Fruit fly (Drosophila melanogaster) whole organism, embryonic: Measurements from ENCODE around the gene CG34008.

ENCODE experiments used
- BEAF-32 ChIP-seq: fragments of 200-800 bp; sonication (Bioruptor generic); optimal IDR thresholded peaks from 3 replicates; lab custom pipeline; 2017; ENCODE audit warnings: missing biosample characterization, missing genetic modification characterization, mild to moderate bottlenecking, moderate library complexity, missing genetic modification reagents
- BtbVII ChIP-seq: fragments of 200-800 bp; sonication (Bioruptor generic); optimal IDR thresholded peaks from 3 replicates; lab custom pipeline; 2017; ENCODE audit warnings: missing biosample characterization, mild to moderate bottlenecking, missing genetic modification characterization
- Bteb2 ChIP-seq: fragments of 200-800 bp; sonication (Bioruptor generic); optimal IDR thresholded peaks from 2 replicates; lab custom pipeline; 2016; ENCODE audit warnings: missing biosample characterization, missing genetic modification characterization
- CG1024 ChIP-seq: fragments of 200-800 bp; sonication (Bioruptor generic); IDR thresholded peaks from 2 replicates; pipeline ENCODE4 v1.3.6; 2022; ENCODE audit warnings: missing biosample characterization, missing genetic modification characterization
- CG13123 ChIP-seq: fragments of 200-800 bp; sonication (Bioruptor generic); optimal IDR thresholded peaks from 2 replicates; lab custom pipeline; 2016; ENCODE audit warnings: missing biosample characterization, missing genetic modification characterization
- CG13775 ChIP-seq: fragments of 200-800 bp; sonication (Bioruptor generic); optimal IDR thresholded peaks from 3 replicates; lab custom pipeline; 2017; ENCODE audit warnings: missing biosample characterization, mild to moderate bottlenecking, missing genetic modification characterization
- CG1529 ChIP-seq: fragments of 200-800 bp; sonication (Bioruptor generic); optimal IDR thresholded peaks from 3 replicates; lab custom pipeline; 2018; ENCODE audit warnings: missing biosample characterization, missing genetic modification characterization
- CG15601 ChIP-seq: fragments of 200-800 bp; sonication (Bioruptor generic); optimal IDR thresholded peaks from 3 replicates; lab custom pipeline; 2019; ENCODE audit warnings: missing biosample characterization, mild to moderate bottlenecking, missing genetic modification characterization, moderate library complexity
- CG17186 ChIP-seq: fragments of 200-800 bp; sonication (Bioruptor generic); optimal IDR thresholded peaks from 3 replicates; lab custom pipeline; 2017; ENCODE audit warnings: missing biosample characterization, missing genetic modification reagents, missing genetic modification characterization
- CG17328 ChIP-seq: fragments of 200-800 bp; sonication (Bioruptor generic); IDR thresholded peaks from 2 replicates; pipeline ENCODE4 v1.3.6; 2022; ENCODE audit warnings: missing biosample characterization, missing genetic modification characterization
- CG17361 ChIP-seq: fragments of 200-800 bp; sonication (Bioruptor generic); IDR thresholded peaks from 3 replicates; pipeline ENCODE4 v1.3.6; 2022; ENCODE audit warnings: missing biosample characterization, missing genetic modification characterization
- CG17385 ChIP-seq: fragments of 200-800 bp; sonication (Bioruptor generic); optimal IDR thresholded peaks from 3 replicates; lab custom pipeline; 2018; ENCODE audit warnings: missing biosample characterization, mild to moderate bottlenecking, missing genetic modification characterization
- CG17912 ChIP-seq: fragments of 200-800 bp; sonication (Bioruptor generic); optimal IDR thresholded peaks from 2 replicates; lab custom pipeline; 2018; ENCODE audit warnings: missing biosample characterization, mild to moderate bottlenecking, missing genetic modification characterization
- CG30020 ChIP-seq: fragments of 200-800 bp; optimal IDR thresholded peaks from 2 replicates; lab custom pipeline; 2019; ENCODE audit warnings: missing biosample characterization, mild to moderate bottlenecking, missing genetic modification characterization, moderate library complexity
- CG34224 ChIP-seq: fragments of 200-800 bp; sonication (Bioruptor generic); IDR thresholded peaks from 3 replicates; pipeline ENCODE4 v1.3.6; 2022; ENCODE audit warnings: missing biosample characterization, missing genetic modification characterization; ENCODE audit not compliant: partially characterized antibody
- CG4282 ChIP-seq: fragments of 200-800 bp; sonication (Bioruptor generic); optimal IDR thresholded peaks from 2 replicates; lab custom pipeline; 2016; ENCODE audit warnings: missing biosample characterization, missing genetic modification characterization
- CG4404 ChIP-seq: fragments of 200-800 bp; sonication (Bioruptor generic); IDR thresholded peaks from 2 replicates; pipeline ENCODE4 v1.3.6; 2022; ENCODE audit warnings: missing biosample characterization, missing genetic modification characterization
- CG4730 ChIP-seq: fragments of 200-800 bp; sonication (Bioruptor generic); IDR thresholded peaks from 2 replicates; pipeline ENCODE4 v1.3.6; 2022; ENCODE audit warnings: missing biosample characterization, missing genetic modification characterization
- CG6272 ChIP-seq: fragments of 200-800 bp; sonication (Bioruptor generic); IDR thresholded peaks from 2 replicates; pipeline ENCODE4 v1.3.6; 2022; ENCODE audit warnings: missing biosample characterization, missing genetic modification characterization
- CG8944 ChIP-seq: fragments of 200-800 bp; sonication (Bioruptor generic); optimal IDR thresholded peaks from 3 replicates; lab custom pipeline; 2016; ENCODE audit warnings: missing biosample characterization, missing genetic modification characterization
- CG9797 ChIP-seq: fragments of 200-800 bp; sonication (Bioruptor generic); optimal IDR thresholded peaks from 3 replicates; lab custom pipeline; 2018; ENCODE audit warnings: missing biosample characterization, mild to moderate bottlenecking, missing genetic modification characterization
- Dip2 ChIP-seq: fragments of 200-800 bp; sonication (Bioruptor generic); IDR thresholded peaks from 2 replicates; pipeline ENCODE4 v1.3.6; 2022; ENCODE audit warnings: missing biosample characterization, missing genetic modification characterization
- Dip3 ChIP-seq: fragments of 200-800 bp; sonication (Bioruptor generic); optimal IDR thresholded peaks from 3 replicates; lab custom pipeline; 2016; ENCODE audit warnings: missing biosample characterization, missing genetic modification characterization
- Hmr ChIP-seq: fragments of 200-800 bp; sonication (Bioruptor generic); optimal IDR thresholded peaks from 3 replicates; lab custom pipeline; 2017; ENCODE audit warnings: mild to moderate bottlenecking, missing biosample characterization, missing genetic modification reagents, missing genetic modification characterization
- Hmx ChIP-seq: fragments of 200-800 bp; sonication (Bioruptor generic); optimal IDR thresholded peaks from 2 replicates; lab custom pipeline; 2016; ENCODE audit warnings: missing biosample characterization, missing genetic modification characterization
- Hr51 ChIP-seq, 2 experiments: fragments of 200-800 bp; sonication (Bioruptor generic); optimal IDR thresholded peaks; 2 replicates in 1 of 2; 3 replicates in 1 of 2; lab custom pipeline; 2016 to 2018; ENCODE audit warnings: missing biosample characterization in 2 of 2, missing genetic modification characterization in 2 of 2, mild to moderate bottlenecking in 1 of 2, moderate library complexity in 1 of 2
- Max ChIP-seq: fragments of 200-800 bp; sonication (Bioruptor generic); optimal IDR thresholded peaks from 2 replicates; lab custom pipeline; 2016; ENCODE audit warnings: missing biosample characterization, mild to moderate bottlenecking, missing genetic modification characterization
- Med ChIP-seq: fragments of 200-800 bp; sonication (Bioruptor generic); peaks from one replicate; lab custom pipeline; 2016; ENCODE audit warnings: missing biosample characterization, missing genetic modification characterization, mild to moderate bottlenecking, inconsistent platforms, moderate library complexity
- Nf-YB ChIP-seq: fragments of 200-800 bp; sonication (Bioruptor generic); optimal IDR thresholded peaks from 3 replicates; lab custom pipeline; 2019; ENCODE audit warnings: missing biosample characterization, mild to moderate bottlenecking, missing genetic modification characterization, moderate library complexity
- ab ChIP-seq: fragments of 200-800 bp; sonication (Bioruptor generic); optimal IDR thresholded peaks from 2 replicates; lab custom pipeline; 2016; ENCODE audit warnings: missing biosample characterization, missing genetic modification characterization
- al ChIP-seq: fragments of 200-800 bp; sonication (Bioruptor generic); IDR thresholded peaks from 2 replicates; pipeline ENCODE4 v1.3.6; 2022; ENCODE audit warnings: missing biosample characterization, missing genetic modification characterization
- bcd ChIP-seq: fragments of 200-800 bp; sonication (Bioruptor generic); optimal IDR thresholded peaks from 2 replicates; lab custom pipeline; 2017; ENCODE audit warnings: missing biosample characterization, mild to moderate bottlenecking, missing genetic modification characterization
- cas ChIP-seq: fragments of 200-800 bp; sonication (Bioruptor generic); IDR thresholded peaks from 2 replicates; pipeline ENCODE4 v1.3.6; 2022; ENCODE audit warnings: missing biosample characterization, missing genetic modification characterization
- crp ChIP-seq, 2 experiments: fragments of 200-800 bp; sonication (Bioruptor generic); optimal IDR thresholded peaks; 2 replicates in 1 of 2; 3 replicates in 1 of 2; lab custom pipeline; 2017; ENCODE audit warnings: missing biosample characterization in 2 of 2, missing genetic modification characterization in 2 of 2, mild to moderate bottlenecking in 1 of 2, moderate library complexity in 1 of 2
- dimm ChIP-seq: fragments of 200-800 bp; sonication (Bioruptor generic); IDR thresholded peaks from 2 replicates; pipeline ENCODE4 v1.3.6; 2022; ENCODE audit warnings: missing biosample characterization, missing genetic modification characterization
- dmrt99B ChIP-seq: fragments of 200-800 bp; sonication (Bioruptor generic); optimal IDR thresholded peaks from 2 replicates; lab custom pipeline; 2018; ENCODE audit warnings: missing biosample characterization, mild to moderate bottlenecking, missing genetic modification characterization, moderate library complexity
- ewg ChIP-seq: fragments of 200-800 bp; sonication (Bioruptor generic); optimal IDR thresholded peaks from 3 replicates; lab custom pipeline; 2017; ENCODE audit warnings: mild to moderate bottlenecking, missing biosample characterization, missing genetic modification reagents, missing genetic modification characterization
- gcm ChIP-seq: fragments of 200-800 bp; sonication (Bioruptor generic); optimal IDR thresholded peaks from 2 replicates; lab custom pipeline; 2019; ENCODE audit warnings: missing biosample characterization, mild to moderate bottlenecking, missing genetic modification characterization, moderate library complexity
- gro ChIP-seq: fragments of 200-800 bp; sonication (Bioruptor generic); optimal IDR thresholded peaks from 2 replicates; lab custom pipeline; 2016; ENCODE audit warnings: missing biosample characterization, missing genetic modification characterization
- hkb ChIP-seq, 2 experiments: fragments of 200-800 bp in 1 of 2; fragments of >200 bp in 1 of 2; sonication (Bioruptor generic) in 1 of 2; IDR thresholded peaks in 1 of 2; optimal IDR thresholded peaks in 1 of 2; 2 replicates each; pipeline versions ENCODE4 v1.3.6 to Lab custom; 2017 to 2022; ENCODE audit warnings: missing biosample characterization in 1 of 2, missing genetic modification characterization in 1 of 2
- jumu ChIP-seq: fragments of 200-800 bp; sonication (Bioruptor generic); optimal IDR thresholded peaks from 3 replicates; lab custom pipeline; 2016; ENCODE audit warnings: missing biosample characterization, missing genetic modification characterization
- prd ChIP-seq, 3 experiments: fragments of >200 bp in 2 of 3; fragments of 200-800 bp in 1 of 3; sonication (Bioruptor generic) in 1 of 3; optimal IDR thresholded peaks in 2 of 3; IDR thresholded peaks in 1 of 3; 2 replicates in 2 of 3; 3 replicates in 1 of 3; pipeline versions ENCODE4 v1.3.6 to Lab custom; 2017 to 2022; ENCODE audit warnings: missing biosample characterization in 1 of 3, missing genetic modification characterization in 1 of 3
- ssp ChIP-seq: fragments of 200-800 bp; sonication (Bioruptor generic); IDR thresholded peaks from 2 replicates; pipeline ENCODE4 v1.3.6; 2022; ENCODE audit warnings: missing biosample characterization, missing genetic modification characterization
- tap ChIP-seq: fragments of 200-800 bp; optimal IDR thresholded peaks from 3 replicates; lab custom pipeline; 2019; ENCODE audit warnings: missing biosample characterization, mild to moderate bottlenecking, missing genetic modification characterization, moderate library complexity
- twi ChIP-seq: fragments of 200-800 bp; optimal IDR thresholded peaks from 2 replicates; lab custom pipeline; 2019; ENCODE audit warnings: missing biosample characterization, mild to moderate bottlenecking, missing genetic modification characterization, moderate library complexity
- tx ChIP-seq: fragments of 200-800 bp; sonication (Bioruptor generic); optimal IDR thresholded peaks from 2 replicates; lab custom pipeline; 2016; ENCODE audit warnings: missing biosample characterization, missing genetic modification characterization
- zfh1 ChIP-seq: fragments of 200-800 bp; sonication (Bioruptor generic); IDR thresholded peaks from 3 replicates; pipeline ENCODE4 v1.3.6; 2022; ENCODE audit warnings: missing biosample characterization, missing genetic modification characterization

The CG34008 gene

dm6 chr3R:20550632-20551486 lies 30.5 kb downstream of the CG34008 start (continued):
- TF ChIP-seq CG9797 (GFP tag; lab: Kevin White, UChicago), result peak; percentile 28
- TF ChIP-seq CG4282 (GFP tag; lab: Kevin White, UChicago), result peak; percentile 6
- no peak for TF ChIP-seq tx (GFP tag; lab: Kevin White, UChicago)
- TF ChIP-seq CG6272 (GFP tag; lab: Robert Waterston, UW), result 0 out of 2 replicates have a peak, but pooled peaks have one; percentile 32
- TF ChIP-seq CG17361 (GFP tag; lab: Robert Waterston, UW), result no peak
- TF ChIP-seq zfh1 (GFP tag; lab: Robert Waterston, UW), result peak; percentile 60; the same call in 2 of the 3 replicates
- peak; percentile 73 for TF ChIP-seq Hmr (GFP tag; lab: Kevin White, UChicago)
- no peak for TF ChIP-seq dimm
- TF ChIP-seq CG17186 (GFP tag; lab: Kevin White, UChicago), result peak; percentile 72
- TF ChIP-seq BEAF-32 (GFP tag; lab: Kevin White, UChicago), result peak; percentile 95
- TF ChIP-seq ssp (GFP tag; lab: Robert Waterston, UW), result no peak; the same call in 1 of the 2 replicates
- no peak for TF ChIP-seq ab (GFP tag; lab: Kevin White, UChicago)
- TF ChIP-seq CG13123 (GFP tag; lab: Kevin White, UChicago), result peak; percentile 28
- TF ChIP-seq Nf-YB (GFP tag; lab: Kevin White, UChicago), result peak; percentile 65
- peak; percentile 75 for TF ChIP-seq tap
- peak; percentile 91 for TF ChIP-seq twi
- TF ChIP-seq dmrt99B (tag; lab: Kevin White, UChicago), result peak; percentile 42
- no peak; the same call in 1 of the 2 replicates for TF ChIP-seq cas
- TF ChIP-seq gcm, result peak; percentile 81
- TF ChIP-seq CG1529, result peak; percentile 86
- TF ChIP-seq CG17328, result peak; percentile 52; the same call in 1 of the 2 replicates
- TF ChIP-seq Hmx (GFP tag; lab: Kevin White, UChicago), result no peak
- peak; percentile 28 to 44 for TF ChIP-seq Hr51 (GFP tag; optimal IDR thresholded peaks at IDR 0.05; lab: Kevin White, UChicago)
- peak in 1 of 2 experiments; percentile 46 for TF ChIP-seq crp (GFP tag; optimal IDR thresholded peaks at IDR 0.05; lab: Kevin White, UChicago)
- TF ChIP-seq Max (GFP tag; lab: Kevin White, UChicago), result no peak
- no peak for TF ChIP-seq CG4404
- peak; percentile 2 for TF ChIP-seq CG8944 (GFP tag; lab: Kevin White, UChicago)
- TF ChIP-seq al, result no peak
- peak; percentile 94 for TF ChIP-seq Med
- TF ChIP-seq BtbVII, result peak; percentile 81
- TF ChIP-seq Bteb2 (GFP tag; lab: Kevin White, UChicago), result no peak
- no peak for TF ChIP-seq ewg
- TF ChIP-seq CG1024 (GFP tag; lab: Robert Waterston, UW), result peak; percentile 22; the same call in 1 of the 2 replicates
- TF ChIP-seq CG4730, result no peak
- TF ChIP-seq Dip2 (GFP tag; lab: Robert Waterston, UW), result no peak
- peak; percentile 40 for TF ChIP-seq Dip3 (GFP tag; lab: Kevin White, UChicago)
- peak; percentile 90 for TF ChIP-seq CG34224 (GFP tag; lab: Robert Waterston, UW)
- TF ChIP-seq CG13775 (GFP tag; lab: Kevin White, UChicago), result peak; percentile 10
- peak; percentile 12 for TF ChIP-seq jumu
- no peak for TF ChIP-seq hkb (optimal IDR thresholded peaks at IDR 0.05; lab: Kevin White, UChicago)
- peak; percentile 83 for TF ChIP-seq hkb (GFP tag; IDR thresholded peaks at IDR 0.05; lab: Robert Waterston, UW)
- TF ChIP-seq CG30020 (tag; lab: Kevin White, UChicago), result no peak
- TF ChIP-seq CG17385 (GFP tag; lab: Kevin White, UChicago), result peak; percentile 74
- peak; percentile 47 for TF ChIP-seq bcd (GFP tag; lab: Kevin White, UChicago)
- TF ChIP-seq prd (optimal IDR thresholded peaks at IDR 0.05; lab: Kevin White, UChicago), result no peak
- TF ChIP-seq prd (GFP tag; IDR thresholded peaks at IDR 0.05; lab: Robert Waterston, UW), result no peak; the same call in 1 of the 3 replicates
- TF ChIP-seq CG17912, result peak; percentile 94
- TF ChIP-seq CG15601, result peak; percentile 89
- peak; percentile 68 for TF ChIP-seq gro (GFP tag; lab: Kevin White, UChicago)
